Fruit fly (Drosophila melanogaster) whole organism, embryonic: ENCODE measurements around the gene Acp63F.

Experiments used
- ATbp ChIP-seq: fragments of 200-800 bp; sonication (Bioruptor generic); optimal IDR thresholded peaks from 2 replicates; lab custom pipeline; 2017; ENCODE audit warnings: missing biosample characterization, mild to moderate bottlenecking, missing genetic modification characterization, missing genetic modification reagents
- Atf3 ChIP-seq: fragments of 200-800 bp; sonication (Bioruptor generic); optimal IDR thresholded peaks from 3 replicates; lab custom pipeline; 2016; ENCODE audit warnings: missing biosample characterization, missing genetic modification characterization
- BEAF-32 ChIP-seq: fragments of 200-800 bp; sonication (Bioruptor generic); optimal IDR thresholded peaks from 3 replicates; lab custom pipeline; 2017; ENCODE audit warnings: missing biosample characterization, missing genetic modification characterization, mild to moderate bottlenecking, moderate library complexity, missing genetic modification reagents
- C15 ChIP-seq: fragments of 200-800 bp; sonication (Bioruptor generic); IDR thresholded peaks from 3 replicates; pipeline ENCODE4 v1.3.6; 2022; ENCODE audit warnings: missing biosample characterization, missing genetic modification characterization
- CG1024 ChIP-seq: fragments of 200-800 bp; sonication (Bioruptor generic); IDR thresholded peaks from 2 replicates; pipeline ENCODE4 v1.3.6; 2022; ENCODE audit warnings: missing biosample characterization, missing genetic modification characterization
- CG10274 ChIP-seq: fragments of 200-800 bp; sonication (Bioruptor generic); optimal IDR thresholded peaks from 3 replicates; lab custom pipeline; 2017; ENCODE audit warnings: missing biosample characterization, mild to moderate bottlenecking, missing genetic modification characterization
- CG12104 ChIP-seq: fragments of 200-800 bp; sonication (Bioruptor generic); optimal IDR thresholded peaks from 3 replicates; lab custom pipeline; 2016; ENCODE audit warnings: missing biosample characterization, missing genetic modification characterization
- CG12744 ChIP-seq: fragments of 200-800 bp; sonication (Bioruptor generic); optimal IDR thresholded peaks from 2 replicates; lab custom pipeline; 2016; ENCODE audit warnings: missing biosample characterization, missing genetic modification characterization
- CG13123 ChIP-seq: fragments of 200-800 bp; sonication (Bioruptor generic); optimal IDR thresholded peaks from 2 replicates; lab custom pipeline; 2016; ENCODE audit warnings: missing biosample characterization, missing genetic modification characterization
- CG13296 ChIP-seq: fragments of 200-800 bp; sonication (Bioruptor generic); optimal IDR thresholded peaks from 3 replicates; lab custom pipeline; 2018; ENCODE audit warnings: missing biosample characterization, mild to moderate bottlenecking, missing genetic modification characterization
- CG14667 ChIP-seq: fragments of 200-800 bp; sonication (Bioruptor generic); IDR thresholded peaks from 2 replicates; pipeline ENCODE4 v1.3.6; 2022; ENCODE audit warnings: missing biosample characterization, missing genetic modification characterization
- CG16815 ChIP-seq: fragments of 200-800 bp; sonication (Bioruptor generic); optimal IDR thresholded peaks from 3 replicates; lab custom pipeline; 2017; ENCODE audit warnings: missing biosample characterization, mild to moderate bottlenecking, missing genetic modification characterization
- CG32767 ChIP-seq: fragments of 200-800 bp; sonication (Bioruptor generic); IDR thresholded peaks from 2 replicates; pipeline ENCODE4 v1.3.6; 2022; ENCODE audit warnings: missing biosample characterization, missing genetic modification characterization
- CG3838 ChIP-seq: fragments of 200-800 bp; sonication (Bioruptor generic); optimal IDR thresholded peaks from 3 replicates; lab custom pipeline; 2016; ENCODE audit warnings: missing biosample characterization, missing genetic modification characterization
- CG6813 ChIP-seq: fragments of 200-800 bp; sonication (Bioruptor generic); optimal IDR thresholded peaks from 2 replicates; lab custom pipeline; 2017; ENCODE audit warnings: missing biosample characterization, missing genetic modification characterization, mild to moderate bottlenecking, moderate library complexity, missing genetic modification reagents
- CG6854 ChIP-seq: fragments of 200-800 bp; sonication (Bioruptor generic); optimal IDR thresholded peaks from 3 replicates; lab custom pipeline; 2017; ENCODE audit warnings: missing biosample characterization, mild to moderate bottlenecking, missing genetic modification characterization
- CG7372 ChIP-seq: fragments of 200-800 bp; sonication (Bioruptor generic); IDR thresholded peaks from 2 replicates; pipeline ENCODE4 v1.3.6; 2022; ENCODE audit warnings: missing biosample characterization, missing genetic modification characterization
- CG7556 ChIP-seq: fragments of 200-800 bp; sonication (Bioruptor generic); optimal IDR thresholded peaks from 2 replicates; lab custom pipeline; 2017; ENCODE audit warnings: missing biosample characterization, mild to moderate bottlenecking, missing genetic modification characterization
- D19A ChIP-seq: fragments of 200-800 bp; optimal IDR thresholded peaks from 3 replicates; lab custom pipeline; 2019; ENCODE audit warnings: missing biosample characterization, mild to moderate bottlenecking, missing genetic modification characterization, moderate library complexity
- Doc3 ChIP-seq: fragments of 200-800 bp; sonication (Bioruptor generic); IDR thresholded peaks from 3 replicates; pipeline ENCODE4 v1.3.6; 2022; ENCODE audit warnings: missing biosample characterization, missing genetic modification characterization; ENCODE audit not compliant: partially characterized antibody
- Elba2 ChIP-seq: fragments of 200-800 bp; sonication (Bioruptor generic); optimal IDR thresholded peaks from 3 replicates; lab custom pipeline; 2016; ENCODE audit warnings: missing biosample characterization, missing genetic modification characterization
- GATAe ChIP-seq: fragments of 200-800 bp; sonication (Bioruptor generic); conservative IDR thresholded peaks from 2 replicates; pipeline ENCODE4 v1.3.6; 2022; ENCODE audit warnings: missing biosample characterization, missing genetic modification characterization
- Hr51 ChIP-seq, 2 experiments: fragments of 200-800 bp; sonication (Bioruptor generic); optimal IDR thresholded peaks; 2 replicates in 1 of 2; 3 replicates in 1 of 2; lab custom pipeline; 2016 to 2018; ENCODE audit warnings: missing biosample characterization in 2 of 2, missing genetic modification characterization in 2 of 2, mild to moderate bottlenecking in 1 of 2, moderate library complexity in 1 of 2
- Max ChIP-seq: fragments of 200-800 bp; sonication (Bioruptor generic); optimal IDR thresholded peaks from 2 replicates; lab custom pipeline; 2016; ENCODE audit warnings: missing biosample characterization, mild to moderate bottlenecking, missing genetic modification characterization
- NFAT ChIP-seq: fragments of 200-800 bp; sonication (Bioruptor generic); IDR thresholded peaks from 2 replicates; pipeline ENCODE4 v1.3.6; 2022; ENCODE audit warnings: missing biosample characterization, missing genetic modification characterization
- Nf-YC ChIP-seq: fragments of 200-800 bp; optimal IDR thresholded peaks from 3 replicates; lab custom pipeline; 2019; ENCODE audit warnings: missing biosample characterization, mild to moderate bottlenecking, missing genetic modification characterization, moderate library complexity
- Ptx1 ChIP-seq: fragments of 200-800 bp; sonication (Bioruptor generic); IDR thresholded peaks from 2 replicates; pipeline ENCODE4 v1.3.6; 2022; ENCODE audit warnings: missing biosample characterization, missing genetic modification characterization
- Vsx1 ChIP-seq: fragments of 200-800 bp; sonication (Bioruptor generic); optimal IDR thresholded peaks from 2 replicates; lab custom pipeline; 2017; ENCODE audit warnings: missing biosample characterization, mild to moderate bottlenecking, missing genetic modification characterization, missing genetic modification reagents
- al ChIP-seq: fragments of 200-800 bp; sonication (Bioruptor generic); IDR thresholded peaks from 2 replicates; pipeline ENCODE4 v1.3.6; 2022; ENCODE audit warnings: missing biosample characterization, missing genetic modification characterization
- ara ChIP-seq: fragments of 200-800 bp; sonication (Bioruptor generic); IDR thresholded peaks from 2 replicates; pipeline ENCODE4 v1.3.6; 2022; ENCODE audit warnings: missing biosample characterization, missing genetic modification characterization
- bigmax ChIP-seq: fragments of 200-800 bp; sonication (Bioruptor generic); optimal IDR thresholded peaks from 2 replicates; lab custom pipeline; 2018; ENCODE audit warnings: missing biosample characterization, mild to moderate bottlenecking, missing genetic modification characterization
- bowl ChIP-seq: fragments of 200-800 bp; sonication (Bioruptor generic); IDR thresholded peaks from 2 replicates; pipeline ENCODE4 v1.3.6; 2022; ENCODE audit warnings: missing biosample characterization, missing genetic modification characterization
- dysf ChIP-seq: fragments of 200-800 bp; sonication (Bioruptor generic); IDR thresholded peaks from 3 replicates; pipeline ENCODE4 v1.3.6; 2022; ENCODE audit warnings: missing biosample characterization, missing genetic modification characterization
- gcm2 ChIP-seq: fragments of 200-800 bp; sonication (Bioruptor generic); optimal IDR thresholded peaks from 2 replicates; lab custom pipeline; 2016; ENCODE audit warnings: missing biosample characterization, missing genetic modification characterization
- inv ChIP-seq: fragments of 200-800 bp; sonication (Bioruptor generic); IDR thresholded peaks from 2 replicates; pipeline ENCODE4 v1.3.6; 2022; ENCODE audit warnings: missing biosample characterization, missing genetic modification characterization; ENCODE audit not compliant: partially characterized antibody
- knrl ChIP-seq: fragments of 200-800 bp; sonication (Bioruptor generic); IDR thresholded peaks from 3 replicates; pipeline ENCODE4 v1.3.6; 2022; ENCODE audit warnings: missing biosample characterization, missing genetic modification characterization; ENCODE audit not compliant: partially characterized antibody
- lilli ChIP-seq: fragments of 200-800 bp; sonication (Bioruptor generic); optimal IDR thresholded peaks from 3 replicates; lab custom pipeline; 2016; ENCODE audit warnings: missing biosample characterization, missing genetic modification characterization
- nau ChIP-seq: fragments of 200-800 bp; sonication (Bioruptor generic); optimal IDR thresholded peaks from 3 replicates; lab custom pipeline; 2017; ENCODE audit warnings: missing biosample characterization, mild to moderate bottlenecking, missing genetic modification characterization, missing genetic modification reagents
- nerfin-1 ChIP-seq: fragments of 200-800 bp; sonication (Bioruptor generic); optimal IDR thresholded peaks from 3 replicates; lab custom pipeline; 2019; ENCODE audit warnings: missing biosample characterization, mild to moderate bottlenecking, missing genetic modification characterization, moderate library complexity
- pan ChIP-seq, 4 experiments: fragments of >200 bp in 3 of 4; fragments of 200-800 bp in 1 of 4; sonication (Bioruptor generic) in 1 of 4; optimal IDR thresholded peaks in 3 of 4; IDR thresholded peaks in 1 of 4; 2 replicates each; pipeline versions ENCODE4 v1.3.6 to Lab custom; 2017 to 2022; ENCODE audit warnings: missing biosample characterization in 2 of 4, missing genetic modification characterization in 2 of 4, mixed read lengths in 1 of 4
- row ChIP-seq: fragments of 200-800 bp; sonication (Bioruptor generic); IDR thresholded peaks from 3 replicates; pipeline ENCODE4 v1.3.6; 2022; ENCODE audit warnings: missing biosample characterization, missing genetic modification characterization
- sc ChIP-seq, 3 experiments: fragments of >200 bp in 2 of 3; fragments of 200-800 bp in 1 of 3; sonication (Bioruptor generic) in 1 of 3; optimal IDR thresholded peaks; 2 replicates in 2 of 3; 3 replicates in 1 of 3; lab custom pipeline; 2017; ENCODE audit warnings: mild to moderate bottlenecking in 1 of 3, missing biosample characterization in 1 of 3, missing genetic modification characterization in 1 of 3, missing genetic modification reagents in 1 of 3
- scrt ChIP-seq: fragments of 200-800 bp; sonication (Bioruptor generic); optimal IDR thresholded peaks from 2 replicates; lab custom pipeline; 2018; ENCODE audit warnings: missing biosample characterization, mild to moderate bottlenecking, missing genetic modification characterization, moderate library complexity
- sens ChIP-seq: fragments of 200-800 bp; sonication (Bioruptor generic); peaks from one replicate; lab custom pipeline; 2016; ENCODE audit warnings: missing biosample characterization, missing genetic modification characterization
- seq ChIP-seq: fragments of 200-800 bp; sonication (Bioruptor generic); IDR thresholded peaks from 2 replicates; pipeline ENCODE4 v1.3.6; 2022; ENCODE audit warnings: missing biosample characterization, missing genetic modification characterization
- tin ChIP-seq: fragments of 200-800 bp; sonication (Bioruptor generic); optimal IDR thresholded peaks from 3 replicates; lab custom pipeline; 2016; ENCODE audit warnings: missing biosample characterization, missing genetic modification characterization
- tio ChIP-seq: fragments of 200-800 bp; sonication (Bioruptor generic); optimal IDR thresholded peaks from 2 replicates; lab custom pipeline; 2017; ENCODE audit warnings: missing biosample characterization, missing genetic modification characterization, inconsistent platforms
- tx ChIP-seq: fragments of 200-800 bp; sonication (Bioruptor generic); optimal IDR thresholded peaks from 2 replicates; lab custom pipeline; 2016; ENCODE audit warnings: missing biosample characterization, missing genetic modification characterization
- vnd ChIP-seq: fragments of 200-800 bp; sonication (Bioruptor generic); IDR thresholded peaks from 3 replicates; pipeline ENCODE4 v1.3.6; 2022; ENCODE audit warnings: missing biosample characterization, missing genetic modification characterization; ENCODE audit not compliant: partially characterized antibody

The Acp63F gene

dm6 chr3L:3771406-3771935 is 44.7 kb downstream of the Acp63F start (continued):
- TF ChIP-seq Elba2 (GFP tag; lab: Kevin White, UChicago) (no peak), knrl (GFP tag; lab: Robert Waterston, UW) (no peak), al (GFP tag; lab: Robert Waterston, UW) (peak; percentile 92), CG7372 (GFP tag; lab: Robert Waterston, UW) (peak; percentile 84), BEAF-32 (GFP tag; lab: Kevin White, UChicago) (no peak), dysf (peak; percentile 93), CG13123 (peak; percentile 45), pan (optimal IDR thresholded peaks at IDR 0.05; lab: Kevin White, UChicago) (no peak), pan (GFP tag; optimal IDR thresholded peaks at IDR 0.05 in 1 of 2, IDR thresholded peaks at IDR 0.05 in 1 of 2) (peak in 1 of 2 experiments; percentile 90), CG7556 (GFP tag; lab: Kevin White, UChicago) (peak; percentile 78), sens (GFP tag; lab: Kevin White, UChicago) (peak; percentile 48), Ptx1 (GFP tag; lab: Robert Waterston, UW) (peak; percentile 91), seq (GFP tag; lab: Robert Waterston, UW) (peak; percentile 75), tx (no peak), CG3838 (GFP tag; lab: Kevin White, UChicago) (no peak), C15 (GFP tag; lab: Robert Waterston, UW) (peak; percentile 75; the same call in 2 of the 3 replicates), bigmax (GFP tag; lab: Kevin White, UChicago) (no peak), nerfin-1 (tag; lab: Kevin White, UChicago) (peak; percentile 6), nau (peak; percentile 35), CG12104 (GFP tag; lab: Kevin White, UChicago) (peak; percentile 27), NFAT (GFP tag; lab: Robert Waterston, UW) (peak; percentile 72), inv (GFP tag; lab: Robert Waterston, UW) (no peak), CG12744 (GFP tag; lab: Kevin White, UChicago) (no peak), lilli (GFP tag; lab: Kevin White, UChicago) (peak; percentile 64), Vsx1 (GFP tag; lab: Kevin White, UChicago) (peak; percentile 42), CG1024 (GFP tag; lab: Robert Waterston, UW) (peak; percentile 37; the same call in 1 of the 2 replicates), Max (peak; percentile 36), row (GFP tag; lab: Robert Waterston, UW) (peak; percentile 87), tin (peak; percentile 39), Atf3 (no peak), CG13296 (GFP tag; lab: Kevin White, UChicago) (peak; percentile 80), CG6813 (GFP tag; lab: Kevin White, UChicago) (peak; percentile 68), sc (optimal IDR thresholded peaks at IDR 0.05; lab: Kevin White, UChicago) (no peak), sc (GFP tag; optimal IDR thresholded peaks at IDR 0.05; lab: Kevin White, UChicago) (no peak), CG32767 (GFP tag; lab: Robert Waterston, UW) (peak; percentile 75), GATAe (GFP tag; lab: Robert Waterston, UW) (peak; percentile 27; the same call in 1 of the 2 replicates), ATbp (peak; percentile 47), Hr51 (GFP tag; optimal IDR thresholded peaks at IDR 0.05; lab: Kevin White, UChicago) (peak in 1 of 2 experiments; percentile 88), CG10274 (GFP tag; lab: Kevin White, UChicago) (no peak), Doc3 (GFP tag; lab: Robert Waterston, UW) (no peak), CG14667 (GFP tag; lab: Robert Waterston, UW) (peak; percentile 88; the same call in 1 of the 2 replicates), CG6854 (GFP tag; lab: Kevin White, UChicago) (peak; percentile 71), ara (GFP tag; lab: Robert Waterston, UW) (peak; percentile 49; the same call in 1 of the 2 replicates), Nf-YC (tag; lab: Kevin White, UChicago) (peak; percentile 52), tio (GFP tag; lab: Kevin White, UChicago) (peak; percentile 49), gcm2 (GFP tag; lab: Kevin White, UChicago) (no peak), bowl (GFP tag; lab: Robert Waterston, UW) (no peak), scrt (GFP tag; lab: Kevin White, UChicago) (peak; percentile 70), CG16815 (peak; percentile 23), D19A (tag; lab: Kevin White, UChicago) (peak; percentile 52), vnd (GFP tag; lab: Robert Waterston, UW) (no peak)
